Fruit fly (Drosophila melanogaster) whole organism, wandering third instar larva: ENCODE data around the gene yellow-g2.

Experiments used
- Abd-B ChIP-seq: fragments of >200 bp; optimal IDR thresholded peaks from 2 replicates; lab custom pipeline; 2017; ENCODE audit warnings: missing biosample characterization, missing genetic modification characterization
- CG32264 ChIP-seq: fragments of 200-800 bp; sonication (Bioruptor generic); optimal IDR thresholded peaks from 2 replicates; lab custom pipeline; 2016; ENCODE audit warnings: missing biosample characterization, missing genetic modification characterization
- CG9705 ChIP-seq: fragments of 200-800 bp; sonication (Bioruptor generic); optimal IDR thresholded peaks from 2 replicates; lab custom pipeline; 2018; ENCODE audit warnings: missing biosample characterization, mild to moderate bottlenecking, missing genetic modification characterization
- CrebA ChIP-seq: fragments of 200-800 bp; sonication (Bioruptor generic); optimal IDR thresholded peaks from 2 replicates; lab custom pipeline; 2016; ENCODE audit warnings: missing biosample characterization, mild to moderate bottlenecking, missing genetic modification characterization, borderline replicate concordance
- Dfd ChIP-seq: fragments of >200 bp; optimal IDR thresholded peaks from 2 replicates; lab custom pipeline; 2017; ENCODE audit warnings: missing biosample characterization, missing genetic modification characterization
- Dif ChIP-seq: fragments of 200-275, 200-300 bp; sonication (Bioruptor generic); optimal IDR thresholded peaks from 2 replicates; lab custom pipeline; 2018; ENCODE audit warnings: missing biosample characterization, missing genetic modification characterization; ENCODE audit not compliant: partially characterized antibody
- GATAd ChIP-seq: sonication (Bioruptor generic); optimal IDR thresholded peaks from 2 replicates; lab custom pipeline; 2016; ENCODE audit warnings: missing biosample characterization, missing genetic modification characterization
- HLH106 ChIP-seq: fragments of 200-800 bp; optimal IDR thresholded peaks from 3 replicates; lab custom pipeline; 2019; ENCODE audit warnings: missing biosample characterization, mild to moderate bottlenecking, missing genetic modification characterization, moderate library complexity
- Hnf4 ChIP-seq: fragments of 200-800 bp; sonication (Bioruptor generic); optimal IDR thresholded peaks from 2 replicates; lab custom pipeline; 2016; ENCODE audit warnings: missing biosample characterization, mild to moderate bottlenecking, missing genetic modification characterization
- Hr78 ChIP-seq: fragments of >200 bp; optimal IDR thresholded peaks from 2 replicates; lab custom pipeline; 2017; ENCODE audit warnings: missing biosample characterization, missing genetic modification characterization
- Hr83 ChIP-seq: fragments of 200-300 bp; sonication (Bioruptor generic); optimal IDR thresholded peaks from 2 replicates; lab custom pipeline; 2016; ENCODE audit warnings: missing biosample characterization, mild to moderate bottlenecking, missing genetic modification characterization, moderate library complexity; ENCODE audit not compliant: poor library complexity, severe bottlenecking
- Jra ChIP-seq: sonication (Bioruptor generic); optimal IDR thresholded peaks from 2 replicates; lab custom pipeline; 2016; ENCODE audit warnings: missing biosample characterization, missing genetic modification characterization
- Mio ChIP-seq: sonication (Bioruptor generic); optimal IDR thresholded peaks from 2 replicates; lab custom pipeline; 2016; ENCODE audit warnings: missing biosample characterization, missing genetic modification characterization
- Myc ChIP-seq: fragments of >200 bp; optimal IDR thresholded peaks from 2 replicates; lab custom pipeline; 2017
- N ChIP-seq: fragments of >200 bp; optimal IDR thresholded peaks from 2 replicates; lab custom pipeline; 2018; ENCODE audit warnings: missing biosample characterization, missing external identifiers, missing genetic modification characterization
- OdsH ChIP-seq: fragments of 200-800 bp; sonication (Bioruptor generic); optimal IDR thresholded peaks from 2 replicates; lab custom pipeline; 2016; ENCODE audit warnings: missing biosample characterization, mild to moderate bottlenecking, missing genetic modification characterization
- Rel ChIP-seq, 2 experiments: fragments of 200-800 bp; sonication (Bioruptor generic) in 1 of 2; optimal IDR thresholded peaks; 2 replicates in 1 of 2; 3 replicates in 1 of 2; lab custom pipeline; 2016 to 2019; ENCODE audit warnings: mild to moderate bottlenecking in 2 of 2, missing biosample characterization in 2 of 2, missing genetic modification characterization in 2 of 2, moderate library complexity in 1 of 2
- Sp1 ChIP-seq: fragments of 200-800 bp; sonication (Bioruptor generic); optimal IDR thresholded peaks from 3 replicates; lab custom pipeline; 2019; ENCODE audit warnings: missing biosample characterization, mild to moderate bottlenecking, missing genetic modification characterization, moderate library complexity
- Vsx2 ChIP-seq: fragments of 200-300, 225-300 bp; sonication (Bioruptor generic); optimal IDR thresholded peaks from 2 replicates; lab custom pipeline; 2018; ENCODE audit warnings: missing biosample characterization, missing genetic modification characterization; ENCODE audit not compliant: partially characterized antibody
- br ChIP-seq: fragments of 200-800 bp; sonication (Bioruptor generic); optimal IDR thresholded peaks from 2 replicates; lab custom pipeline; 2016; ENCODE audit warnings: missing biosample characterization, missing genetic modification characterization
- brk ChIP-seq: fragments of 200-800 bp; sonication (Bioruptor generic); optimal IDR thresholded peaks from 2 replicates; lab custom pipeline; 2016; ENCODE audit warnings: missing biosample characterization, mild to moderate bottlenecking, missing genetic modification characterization
- dl ChIP-seq, 2 experiments: fragments of 175-275, 200-275 bp in 1 of 2; fragments of 200-275 bp in 1 of 2; sonication (Bioruptor generic); optimal IDR thresholded peaks; lab custom pipeline; 2018; ENCODE audit warnings: mild to moderate bottlenecking in 2 of 2, missing biosample characterization in 2 of 2, missing genetic modification characterization in 2 of 2, moderate library complexity in 2 of 2; ENCODE audit not compliant: partially characterized antibody in 2 of 2, insufficient read depth in 1 of 2
- dmrt93B ChIP-seq: fragments of 200-800 bp; sonication (Bioruptor generic); optimal IDR thresholded peaks from 2 replicates; lab custom pipeline; 2018; ENCODE audit warnings: missing biosample characterization, mild to moderate bottlenecking, missing genetic modification characterization
- dsf ChIP-seq: sonication (Bioruptor generic); optimal IDR thresholded peaks from 2 replicates; lab custom pipeline; 2016; ENCODE audit warnings: missing biosample characterization, missing genetic modification characterization, borderline replicate concordance
- ey ChIP-seq: fragments of 200-800 bp; sonication (Bioruptor generic); optimal IDR thresholded peaks from 2 replicates; lab custom pipeline; 2016; ENCODE audit warnings: missing biosample characterization, missing genetic modification characterization
- foxo ChIP-seq, 2 experiments: fragments of 200-800 bp; sonication (Bioruptor generic); optimal IDR thresholded peaks; 2 replicates in 1 of 2; 3 replicates in 1 of 2; lab custom pipeline; 2016 to 2017; ENCODE audit warnings: missing biosample characterization in 2 of 2, missing genetic modification characterization in 2 of 2
- fru ChIP-seq: fragments of 200-800 bp; sonication (Bioruptor generic); optimal IDR thresholded peaks from 3 replicates; lab custom pipeline; 2016; ENCODE audit warnings: missing biosample characterization, mild to moderate bottlenecking, missing genetic modification characterization
- h ChIP-seq: fragments of 200-800 bp; sonication (Bioruptor generic); optimal IDR thresholded peaks from 3 replicates; lab custom pipeline; 2016; ENCODE audit warnings: missing biosample characterization, mild to moderate bottlenecking, missing genetic modification characterization
- jim ChIP-seq: fragments of 175-275, 200-325 bp; sonication (Bioruptor generic); optimal IDR thresholded peaks from 2 replicates; lab custom pipeline; 2016; ENCODE audit warnings: missing biosample characterization, mild to moderate bottlenecking, missing genetic modification characterization
- lola ChIP-seq: fragments of >200 bp; optimal IDR thresholded peaks from 2 replicates; lab custom pipeline; 2017; ENCODE audit warnings: missing biosample characterization, missing genetic modification characterization
- pan ChIP-seq: fragments of >200 bp; optimal IDR thresholded peaks from 2 replicates; lab custom pipeline; 2017
- psq ChIP-seq: fragments of 200-800 bp; sonication (Bioruptor generic); optimal IDR thresholded peaks from 3 replicates; lab custom pipeline; 2017; ENCODE audit warnings: missing biosample characterization, mild to moderate bottlenecking, missing genetic modification characterization, moderate library complexity
- rgr ChIP-seq: fragments of 200-800 bp; sonication (Bioruptor generic); optimal IDR thresholded peaks from 3 replicates; lab custom pipeline; 2016; ENCODE audit warnings: missing biosample characterization, mild to moderate bottlenecking, missing genetic modification characterization
- sage ChIP-seq: fragments of 200-800 bp; sonication (Bioruptor generic); optimal IDR thresholded peaks from 2 replicates; lab custom pipeline; 2016; ENCODE audit warnings: missing biosample characterization, mild to moderate bottlenecking, missing genetic modification characterization
- sv ChIP-seq: fragments of 200-800 bp; sonication (Bioruptor generic); optimal IDR thresholded peaks from 3 replicates; lab custom pipeline; 2016; ENCODE audit warnings: missing biosample characterization, missing genetic modification characterization
- tai ChIP-seq: sonication (Bioruptor generic); optimal IDR thresholded peaks from 2 replicates; lab custom pipeline; 2016; ENCODE audit warnings: missing biosample characterization, missing genetic modification characterization
- usp ChIP-seq: fragments of >200 bp; optimal IDR thresholded peaks from 2 replicates; lab custom pipeline; 2017; ENCODE audit warnings: missing biosample characterization, missing genetic modification characterization
- woc ChIP-seq: sonication (Bioruptor generic); optimal IDR thresholded peaks from 2 replicates; lab custom pipeline; 2016; ENCODE audit warnings: missing biosample characterization, mild to moderate bottlenecking, missing genetic modification characterization

yellow-g2 gene

DNA sequence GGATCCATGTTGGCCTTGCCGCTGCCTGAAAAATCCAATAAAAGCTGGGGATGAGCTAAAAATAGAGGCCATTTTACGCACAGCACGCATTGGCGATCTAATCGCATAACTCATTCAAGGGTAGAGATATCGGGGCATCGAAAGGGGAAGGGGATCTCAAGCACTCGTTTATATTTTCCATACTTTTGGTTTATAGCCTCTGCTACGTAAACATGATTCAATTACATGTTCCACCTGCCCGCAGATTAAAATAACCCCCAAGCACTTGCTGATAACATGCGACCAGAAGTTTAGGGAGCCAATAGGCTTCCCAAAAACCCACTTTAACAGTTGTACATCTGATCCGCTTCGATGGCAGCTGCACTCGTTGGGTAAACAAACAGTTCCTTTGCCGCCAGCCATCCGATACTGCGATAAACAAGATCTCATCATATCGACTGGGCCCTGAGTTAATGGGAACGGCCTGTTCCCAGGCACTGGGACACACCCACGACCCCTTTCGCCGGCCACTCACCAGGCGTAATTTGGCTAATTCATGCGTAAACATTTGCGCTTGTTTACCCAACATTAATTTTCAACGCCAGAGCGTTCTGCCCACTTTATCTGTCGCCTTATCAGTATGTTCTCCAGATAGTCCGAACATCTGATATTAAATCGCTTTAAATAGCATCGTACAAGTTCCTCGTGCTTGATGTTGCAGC, 22.2 kb upstream of the yellow-g2 start:
- TF ChIP-seq Hr83 (GFP tag; lab: Kevin White, UChicago) (peak; percentile 64), br (GFP tag; lab: Kevin White, UChicago) (no peak)

- TF ChIP-seq sage (no peak), CG32264 (no peak), h (GFP tag; lab: Kevin White, UChicago) (no peak), rgr (no peak), Myc (no peak), psq (no peak), CrebA (GFP tag; lab: Kevin White, UChicago) (no peak), Mio (GFP tag; lab: Kevin White, UChicago) (no peak), tai (no peak), lola (GFP tag; lab: Kevin White, UChicago) (no peak)
Measured at dm6 chr3L:2255775-2256174, 20.6 kb upstream of the yellow-g2 start.

- TF ChIP-seq h (GFP tag; lab: Kevin White, UChicago) (no peak), Abd-B (GFP tag; lab: Kevin White, UChicago) (no peak), CG32264 (no peak), Mio (GFP tag; lab: Kevin White, UChicago) (no peak), brk (no peak), OdsH (no peak), sv (no peak), fru (GFP tag; lab: Kevin White, UChicago) (no peak), psq (no peak)
Measured at dm6 chr3L:2256422-2257172, 19.8 kb upstream of the yellow-g2 start.

DNA sequence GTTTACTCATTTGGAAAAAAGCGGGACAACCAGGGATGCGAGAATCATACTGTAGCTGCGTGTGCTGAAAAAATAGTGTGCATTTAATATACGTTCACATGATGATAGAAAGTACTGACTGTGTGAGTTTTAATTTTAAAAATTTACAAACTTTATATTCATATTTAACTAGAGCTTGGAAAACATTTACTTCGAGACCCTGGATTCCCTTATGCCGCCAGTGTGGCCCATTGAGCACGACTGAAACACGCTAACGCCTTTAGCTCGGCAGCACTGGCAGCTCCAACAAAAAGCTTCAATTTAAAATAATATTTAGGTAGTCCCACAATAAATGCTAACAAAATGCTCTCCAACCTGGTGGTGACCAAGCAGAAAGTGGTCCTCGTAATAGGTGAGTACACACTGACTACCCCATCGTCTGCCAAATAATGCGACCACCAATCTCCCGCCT, 18.9 kb upstream of the yellow-g2 start, which contains the start of the genes CG1275 and Elp5:
CG1275 (minus strand) TSS at position 12 of the 451 bp plus-strand sequence.
Elp5 (plus strand) TSS at position 45 of the 451 bp plus-strand sequence.
- TF ChIP-seq Hr83 (GFP tag; lab: Kevin White, UChicago) = peak; percentile 98
- TF ChIP-seq lola (GFP tag; lab: Kevin White, UChicago) = no peak
- no peak for TF ChIP-seq Vsx2 (GFP tag; lab: Kevin White, UChicago)
- TF ChIP-seq GATAd (GFP tag; lab: Kevin White, UChicago) = peak; percentile 95
- TF ChIP-seq Mio (GFP tag; lab: Kevin White, UChicago) = peak; percentile 91
- peak; percentile 94 for TF ChIP-seq sage
- TF ChIP-seq brk = no peak
- TF ChIP-seq Abd-B (GFP tag; lab: Kevin White, UChicago) = no peak
- TF ChIP-seq woc (GFP tag; lab: Kevin White, UChicago) = peak; percentile 95
- TF ChIP-seq rgr = peak; percentile 99
- peak; percentile 97 for TF ChIP-seq Jra
- peak; percentile 96 for TF ChIP-seq sv
- no peak for TF ChIP-seq Hr78
- peak; percentile 97 for TF ChIP-seq CG9705
- TF ChIP-seq foxo (GFP tag; optimal IDR thresholded peaks at IDR 0.05; lab: Kevin White, UChicago) = peak; percentile 91 to 98
- peak; percentile 96 for TF ChIP-seq CG32264
- no peak for TF ChIP-seq pan (lab: Kevin White, UChicago)
- TF ChIP-seq Myc = peak; percentile 31
- TF ChIP-seq CrebA (GFP tag; lab: Kevin White, UChicago) = no peak
- TF ChIP-seq dsf = no peak
- TF ChIP-seq ey (GFP tag; lab: Kevin White, UChicago) = peak; percentile 98
- TF ChIP-seq Sp1 = peak; percentile 98
- peak; percentile 99 for TF ChIP-seq br (GFP tag; lab: Kevin White, UChicago)
- peak; percentile 95 for TF ChIP-seq psq
- peak; percentile 97 for TF ChIP-seq OdsH
- TF ChIP-seq Dfd (GFP tag; lab: Kevin White, UChicago) = no peak
- no peak for TF ChIP-seq usp
- TF ChIP-seq Dif (GFP tag; lab: Kevin White, UChicago) = no peak
- TF ChIP-seq tai = no peak
- peak; percentile 98 for TF ChIP-seq Hnf4 (GFP tag; lab: Kevin White, UChicago)
- peak; percentile 95 for TF ChIP-seq Rel (GFP tag; optimal IDR thresholded peaks at IDR 0.05; lab: Kevin White, UChicago)
- TF ChIP-seq Rel (tag; optimal IDR thresholded peaks at IDR 0.05; lab: Kevin White, UChicago) = peak; percentile 94
- TF ChIP-seq h (GFP tag; lab: Kevin White, UChicago) = peak; percentile 100
- TF ChIP-seq jim (GFP tag; lab: Kevin White, UChicago) = peak; percentile 85
- peak; percentile 97 for TF ChIP-seq fru (GFP tag; lab: Kevin White, UChicago)
- peak; percentile 99 for TF ChIP-seq HLH106 (tag; lab: Kevin White, UChicago)
- peak; percentile 95 for TF ChIP-seq dmrt93B (GFP tag; lab: Kevin White, UChicago)
- TF ChIP-seq dl (GFP tag; optimal IDR thresholded peaks at IDR 0.05; lab: Kevin White, UChicago; ENCODE audit: insufficient read depth in 1 of 2, partially characterized antibody in 2 of 2) = no peak
- TF ChIP-seq N = no peak
